Worm (Caenorhabditis elegans) whole organism, early embryonic: ENCODE data around the gene F07H5.10.

ENCODE experiments used
- B0310.2 ChIP-seq: sonication (generic microtip); optimal IDR thresholded peaks from 2 replicates; lab custom pipeline; 2016; ENCODE audit warnings: mild to moderate bottlenecking, missing genetic modification characterization, missing compliant biosample characterization
- F13C5.2 ChIP-seq: sonication (generic microtip); optimal IDR thresholded peaks from 2 replicates; lab custom pipeline; 2017; ENCODE audit warnings: mild to moderate bottlenecking, missing genetic modification characterization, inconsistent platforms, missing compliant biosample characterization
- aly-1 ChIP-seq: sonication (generic microtip); optimal IDR thresholded peaks from 2 replicates; lab custom pipeline; 2016; ENCODE audit warnings: missing genetic modification characterization, missing compliant biosample characterization
- ama-1 ChIP-seq: fragments of 150-350 bp; optimal IDR thresholded peaks from 2 replicates; lab custom pipeline; 2014
- ceh-13 ChIP-seq: fragments of 200-800 bp; sonication (Bioruptor generic); optimal IDR thresholded peaks from 2 replicates; lab custom pipeline; 2018; ENCODE audit warnings: mild to moderate bottlenecking, missing genetic modification characterization, missing compliant biosample characterization
- ceh-36 ChIP-seq: sonication (generic microtip); optimal IDR thresholded peaks from 2 replicates; lab custom pipeline; 2016; ENCODE audit warnings: missing genetic modification characterization, inconsistent platforms, missing compliant biosample characterization
- ets-7 ChIP-seq: sonication (generic microtip); optimal IDR thresholded peaks from 2 replicates; lab custom pipeline; 2016; ENCODE audit warnings: missing genotype, missing genetic modification characterization, missing compliant biosample characterization
- flt-1 ChIP-seq: fragments of 200-800 bp; sonication (Bioruptor generic); IDR thresholded peaks from 2 replicates; pipeline ENCODE4 v1.3.6; 2022; ENCODE audit warnings: missing genetic modification characterization, missing compliant biosample characterization
- hmbx-1 ChIP-seq: sonication (generic microtip); optimal IDR thresholded peaks from 2 replicates; lab custom pipeline; 2016; ENCODE audit warnings: mild to moderate bottlenecking, missing genetic modification characterization, missing compliant biosample characterization
- hmg-4 ChIP-seq: fragments of 200-800 bp; sonication (Bioruptor generic); optimal IDR thresholded peaks from 2 replicates; lab custom pipeline; 2018; ENCODE audit warnings: mild to moderate bottlenecking, missing genetic modification characterization, missing compliant biosample characterization
- hnd-1 ChIP-seq: sonication (generic microtip); optimal IDR thresholded peaks from 2 replicates; lab custom pipeline; 2016; ENCODE audit warnings: missing genetic modification characterization, missing compliant biosample characterization
- pes-1 ChIP-seq: fragments of 200-800 bp; sonication (Bioruptor generic); IDR thresholded peaks from 2 replicates; pipeline ENCODE4 v1.3.6; 2022; ENCODE audit warnings: missing genetic modification reagents, missing genetic modification characterization, missing compliant biosample characterization
- scrt-1 ChIP-seq: fragments of 200-800 bp; sonication (Bioruptor generic); IDR thresholded peaks from 2 replicates; pipeline ENCODE4 v1.3.6; 2022; ENCODE audit warnings: missing genetic modification characterization, missing compliant biosample characterization
- sea-1 ChIP-seq: fragments of 200-800 bp; sonication (Bioruptor generic); conservative IDR thresholded peaks from 2 replicates; pipeline ENCODE4 v1.3.6; 2022; ENCODE audit warnings: missing genetic modification characterization, missing compliant biosample characterization
- tbx-11 ChIP-seq: fragments of 200-800 bp; sonication (Bioruptor generic); IDR thresholded peaks from 2 replicates; pipeline ENCODE4 v1.3.6; 2022; ENCODE audit warnings: missing genetic modification characterization, missing compliant biosample characterization
- tbx-37 ChIP-seq: fragments of 200-800 bp; sonication (Bioruptor generic); conservative IDR thresholded peaks from 2 replicates; pipeline ENCODE4 v1.3.6; 2022; ENCODE audit warnings: missing genetic modification reagents, missing genetic modification characterization, missing compliant biosample characterization
- tra-4 ChIP-seq: sonication (generic microtip); optimal IDR thresholded peaks from 2 replicates; lab custom pipeline; 2017; ENCODE audit warnings: missing genetic modification characterization, missing compliant biosample characterization

The F07H5.10 gene

DNA sequence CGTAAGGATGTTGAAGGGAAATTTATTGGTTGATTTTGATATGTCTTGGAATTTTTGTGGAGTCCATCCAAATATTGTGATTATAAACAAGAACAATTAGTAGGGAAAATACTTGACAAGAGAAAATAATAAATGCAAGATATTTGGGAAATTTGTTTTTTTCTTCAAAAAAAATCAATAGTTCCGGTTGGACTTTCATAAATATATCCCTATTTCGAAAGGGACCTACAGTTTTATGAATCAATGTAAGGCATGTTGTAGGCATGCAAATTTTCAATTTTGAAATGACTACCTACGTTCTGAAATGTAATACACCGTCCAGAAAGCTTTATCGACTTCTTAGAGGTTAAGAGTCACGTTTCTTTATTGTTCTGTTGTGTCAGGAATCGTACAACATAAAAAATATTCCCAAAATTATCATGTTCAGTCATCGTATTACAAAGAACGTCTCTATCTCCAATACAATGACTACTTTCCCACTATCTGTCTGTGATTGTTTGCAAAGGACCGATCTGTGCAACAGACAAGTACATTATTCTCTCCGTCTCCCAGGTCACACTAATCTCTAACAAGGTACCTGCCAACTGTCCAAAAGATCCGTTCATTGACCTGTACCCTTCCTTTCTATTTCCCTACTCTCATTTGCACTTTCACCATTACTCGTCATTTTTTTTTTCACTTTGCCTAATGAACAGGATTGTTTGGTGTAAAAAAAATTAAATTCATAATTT, 18.4 kb downstream of the F07H5.10 start, which contains the start of gene F07H5.13:
Gene F07H5.13 (plus strand): TSS at position 730 of the 731 bp plus-strand sequence.
- TF ChIP-seq ama-1 (lab: Kevin White, UChicago), result peak; percentile 50
- TF ChIP-seq hnd-1 (tag; lab: Kevin White, UChicago), result peak; percentile 19
- peak; percentile 48 for TF ChIP-seq B0310.2
- peak; percentile 48 for TF ChIP-seq hmg-4 (GFP tag; lab: Kevin White, UChicago)
- TF ChIP-seq ceh-36 (tag; lab: Kevin White, UChicago), result no peak
- TF ChIP-seq ceh-13, result no peak
- TF ChIP-seq hmbx-1 (tag; lab: Kevin White, UChicago), result no peak
- no peak for TF ChIP-seq scrt-1 (GFP tag; lab: Robert Waterston, UW)
- no peak for TF ChIP-seq tra-4 (tag; lab: Kevin White, UChicago)
- TF ChIP-seq F13C5.2, result no peak
- no peak for TF ChIP-seq tbx-37 (GFP tag; lab: Robert Waterston, UW)
- no peak; the same call in 1 of the 2 replicates for TF ChIP-seq sea-1 (GFP tag; lab: Robert Waterston, UW)
- TF ChIP-seq aly-1 (tag; lab: Kevin White, UChicago), result peak; percentile 31

DNA sequence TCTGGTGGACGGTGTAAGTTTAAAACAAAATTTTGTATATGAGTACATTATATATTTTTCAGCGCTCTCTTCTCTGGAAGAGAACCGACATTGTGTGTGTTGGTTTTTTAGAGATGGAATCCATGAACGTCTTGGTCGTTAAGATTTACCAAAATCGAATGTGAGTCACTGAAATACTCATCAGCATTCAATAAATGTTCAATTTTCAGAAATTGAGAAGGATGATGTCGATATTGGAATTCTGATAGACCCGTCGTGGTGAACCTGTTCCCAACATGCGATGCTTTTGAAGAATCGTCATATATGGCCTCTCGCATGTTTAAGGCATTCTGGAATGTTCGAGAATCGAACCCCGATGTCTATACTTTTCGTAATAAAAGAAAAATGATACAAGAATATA, 19.6 kb downstream of the F07H5.10 start:
- TF ChIP-seq pes-1 (GFP tag; lab: Robert Waterston, UW), result no peak
- TF ChIP-seq scrt-1 (GFP tag; lab: Robert Waterston, UW), result no peak
- TF ChIP-seq ama-1 (lab: Kevin White, UChicago), result peak; percentile 19

ce11 chrII:8787376-8787775, 21.0 kb downstream of the F07H5.10 start:
- TF ChIP-seq F13C5.2 (peak; percentile 58), ets-7 (tag; lab: Kevin White, UChicago) (no peak), scrt-1 (GFP tag; lab: Robert Waterston, UW) (0 out of 2 replicates have a peak, but pooled peaks have one; percentile 44)

ce11 chrII:8785875-8786274, 22.5 kb downstream of the F07H5.10 start:
- no peak for TF ChIP-seq ets-7 (tag; lab: Kevin White, UChicago)
- TF ChIP-seq scrt-1 (GFP tag; lab: Robert Waterston, UW), result no peak
- no peak for TF ChIP-seq B0310.2
- TF ChIP-seq hmbx-1 (tag; lab: Kevin White, UChicago), result no peak
- TF ChIP-seq tbx-11 (GFP tag; lab: Robert Waterston, UW), result no peak
- no peak for TF ChIP-seq hnd-1 (tag; lab: Kevin White, UChicago)
- no peak for TF ChIP-seq tbx-37 (GFP tag; lab: Robert Waterston, UW)
- TF ChIP-seq ceh-36 (tag; lab: Kevin White, UChicago), result no peak
- TF ChIP-seq tra-4 (tag; lab: Kevin White, UChicago), result no peak
- no peak for TF ChIP-seq aly-1 (tag; lab: Kevin White, UChicago)
- TF ChIP-seq ama-1 (lab: Kevin White, UChicago), result no peak
- TF ChIP-seq ceh-13, result no peak
- TF ChIP-seq sea-1 (GFP tag; lab: Robert Waterston, UW), result no peak
- TF ChIP-seq pes-1 (GFP tag; lab: Robert Waterston, UW), result no peak
- TF ChIP-seq flt-1 (GFP tag; lab: Robert Waterston, UW), result no peak
- TF ChIP-seq hmg-4 (GFP tag; lab: Kevin White, UChicago), result no peak
- TF ChIP-seq F13C5.2, result no peak

DNA sequence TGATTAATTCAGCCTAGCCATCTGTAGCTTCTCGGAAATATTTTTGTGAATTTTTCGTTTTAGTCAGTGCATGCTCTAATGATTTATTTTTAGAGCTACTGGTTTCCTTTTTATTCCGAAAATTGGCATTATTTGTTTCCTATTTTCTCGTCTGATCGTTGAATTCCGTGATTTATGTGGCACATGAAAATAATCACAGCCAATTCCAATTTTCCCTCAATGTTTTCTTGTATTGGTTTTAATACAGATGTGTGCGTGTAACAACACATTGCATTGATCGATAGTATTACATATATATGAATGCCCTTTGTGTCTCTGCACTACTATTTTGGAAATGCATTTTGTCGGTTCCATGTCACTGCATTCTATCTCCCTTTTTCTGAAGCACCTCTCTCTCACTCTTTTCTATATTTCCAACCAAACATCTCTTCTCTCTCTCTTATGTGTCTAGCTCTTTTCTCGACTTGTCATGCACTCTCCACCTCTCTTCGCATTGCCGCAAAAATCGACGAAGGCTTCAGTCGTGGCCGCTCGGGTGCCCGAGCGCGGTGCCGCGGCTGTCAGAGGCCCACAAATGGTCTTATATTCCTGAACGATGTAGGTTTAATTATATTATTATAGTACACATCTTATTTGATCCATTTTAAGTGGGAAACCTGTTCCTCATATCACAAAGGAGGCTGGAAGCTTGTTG, 24.0 kb downstream of the F07H5.10 start:
- TF ChIP-seq tra-4 (tag; lab: Kevin White, UChicago) (no peak), hmbx-1 (tag; lab: Kevin White, UChicago) (no peak), ceh-13 (no peak), aly-1 (tag; lab: Kevin White, UChicago) (no peak), ama-1 (lab: Kevin White, UChicago) (no peak), F13C5.2 (no peak), ceh-36 (tag; lab: Kevin White, UChicago) (no peak), hnd-1 (tag; lab: Kevin White, UChicago) (no peak), B0310.2 (no peak), tbx-37 (GFP tag; lab: Robert Waterston, UW) (no peak), hmg-4 (GFP tag; lab: Kevin White, UChicago) (no peak), sea-1 (GFP tag; lab: Robert Waterston, UW) (no peak), scrt-1 (GFP tag; lab: Robert Waterston, UW) (no peak)

DNA sequence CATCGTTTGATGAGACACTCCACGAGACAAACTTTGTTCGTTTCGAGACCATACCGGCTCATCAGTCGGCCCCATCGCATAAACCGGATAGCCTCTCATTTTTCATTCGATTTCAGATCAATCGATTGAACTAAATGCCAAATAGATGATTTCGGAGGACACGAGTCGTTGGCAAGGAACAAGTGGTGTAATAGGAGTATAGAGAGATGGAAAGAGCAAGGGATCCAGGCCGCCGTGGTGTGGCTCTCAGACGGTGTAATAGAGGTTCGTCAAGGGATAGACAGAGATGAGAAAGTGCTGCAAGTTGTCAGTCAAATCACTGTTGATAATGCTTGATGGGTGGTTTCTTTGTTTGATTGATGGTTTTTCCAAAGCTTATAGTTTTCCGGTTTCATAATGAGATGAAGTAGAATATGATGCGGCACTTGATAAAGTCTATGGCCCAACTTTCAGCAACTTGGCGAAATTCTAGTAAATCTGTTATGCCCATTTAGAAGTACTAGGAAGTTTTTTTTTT, 24.9 kb downstream of the F07H5.10 start, which contains the start of gene sgn-1:
Gene sgn-1 (minus strand): TSS at position 220 of the 517 bp plus-strand sequence.
- no peak for TF ChIP-seq hmg-4 (GFP tag; lab: Kevin White, UChicago)
- no peak for TF ChIP-seq ama-1 (lab: Kevin White, UChicago)
- no peak for TF ChIP-seq pes-1 (GFP tag; lab: Robert Waterston, UW)
- TF ChIP-seq ceh-36 (tag; lab: Kevin White, UChicago), result no peak
- no peak for TF ChIP-seq F13C5.2

DNA sequence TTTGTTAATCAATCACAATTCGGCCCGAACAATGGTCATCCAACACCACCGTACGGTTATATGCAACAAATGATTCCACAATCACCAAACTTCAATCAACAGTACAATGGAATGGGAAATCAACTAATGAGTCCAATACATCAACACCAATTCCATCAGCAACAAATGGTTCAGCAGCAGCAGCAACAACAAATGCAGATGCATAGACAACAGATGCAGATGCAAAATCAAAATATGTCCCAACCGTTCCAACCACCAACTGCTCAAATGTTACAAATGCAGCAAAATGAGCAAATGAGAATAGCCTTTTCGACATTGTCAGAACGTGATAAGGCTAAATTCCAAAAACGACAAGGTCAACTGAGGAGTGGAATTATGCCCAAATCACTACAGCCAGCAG, 31.9 kb downstream of the F07H5.10 start:
- TF ChIP-seq tra-4 (tag; lab: Kevin White, UChicago), result no peak
- no peak for TF ChIP-seq ceh-36 (tag; lab: Kevin White, UChicago)
- no peak for TF ChIP-seq hmbx-1 (tag; lab: Kevin White, UChicago)
- TF ChIP-seq tbx-11 (GFP tag; lab: Robert Waterston, UW), result no peak
- no peak for TF ChIP-seq ceh-13
- no peak for TF ChIP-seq ets-7 (tag; lab: Kevin White, UChicago)
- TF ChIP-seq hnd-1 (tag; lab: Kevin White, UChicago), result no peak
- no peak for TF ChIP-seq hmg-4 (GFP tag; lab: Kevin White, UChicago)
- no peak for TF ChIP-seq scrt-1 (GFP tag; lab: Robert Waterston, UW)
- TF ChIP-seq B0310.2, result no peak
- TF ChIP-seq tbx-37 (GFP tag; lab: Robert Waterston, UW), result no peak
- TF ChIP-seq sea-1 (GFP tag; lab: Robert Waterston, UW), result no peak
- TF ChIP-seq aly-1 (tag; lab: Kevin White, UChicago), result no peak
- no peak for TF ChIP-seq pes-1 (GFP tag; lab: Robert Waterston, UW)
